Fruit fly (Drosophila melanogaster): Measurements from ENCODE around the gene CG9705.

CG9705 gene

dm6 chr3L:16801499-16802452 is 21.9 kb downstream of the CG9705 start (continued):
- no peak for TF ChIP-seq Bgb (GFP tag; IDR thresholded peaks at IDR 0.05; ENCODE audit: partially characterized antibody)
- TF ChIP-seq Abd-B (GFP tag; optimal IDR thresholded peaks at IDR 0.05), result peak; percentile 28
- TF ChIP-seq usp (GFP tag; optimal IDR thresholded peaks at IDR 0.05), result no peak
- no peak for TF ChIP-seq Opbp (GFP tag; IDR thresholded peaks at IDR 0.05; ENCODE audit: partially characterized antibody)
- peak; percentile 20 for TF ChIP-seq org-1 (GFP tag; optimal IDR thresholded peaks at IDR 0.05)
- no peak for TF ChIP-seq knrl (GFP tag; IDR thresholded peaks at IDR 0.05; ENCODE audit: partially characterized antibody)
- 0 out of 2 replicates have a peak, but pooled peaks have one; percentile 6 for TF ChIP-seq ttk (GFP tag; IDR thresholded peaks at IDR 0.05)
- TF ChIP-seq Ets97D (GFP tag; optimal IDR thresholded peaks at IDR 0.05), result no peak
- peak in 1 of 3 experiments; percentile 64 for TF ChIP-seq lola (GFP tag; optimal IDR thresholded peaks at IDR 0.05)
- peak; percentile 28 for TF ChIP-seq lmd (GFP tag; IDR thresholded peaks at IDR 0.05)
- no peak; the same call in none of the 2 replicates for TF ChIP-seq HLH3B (GFP tag; IDR thresholded peaks at IDR 0.05)
- no peak for TF ChIP-seq CG2202 (tag; optimal IDR thresholded peaks at IDR 0.05)
- TF ChIP-seq CG4707 (GFP tag; optimal IDR thresholded peaks at IDR 0.05), result no peak
- no peak for TF ChIP-seq CG7271 (tag; optimal IDR thresholded peaks at IDR 0.05)
- no peak for TF ChIP-seq psq (GFP tag; optimal IDR thresholded peaks at IDR 0.05)
- no peak for TF ChIP-seq CG1792 (GFP tag; optimal IDR thresholded peaks at IDR 0.05)
- no peak for TF ChIP-seq Elba2 (GFP tag; optimal IDR thresholded peaks at IDR 0.05)
- peak; percentile 87 for TF ChIP-seq cwo (GFP tag; optimal IDR thresholded peaks at IDR 0.05)
- no peak for TF ChIP-seq insv (GFP tag; optimal IDR thresholded peaks at IDR 0.05)
- TF ChIP-seq CG4328 (GFP tag; optimal IDR thresholded peaks at IDR 0.05), result no peak
- peak; percentile 45 for TF ChIP-seq pb (GFP tag; optimal IDR thresholded peaks at IDR 0.05)
- TF ChIP-seq zen2 (GFP tag; IDR thresholded peaks at IDR 0.05; ENCODE audit: partially characterized antibody), result no peak
- TF ChIP-seq cg (GFP tag; optimal IDR thresholded peaks at IDR 0.05), result no peak
- TF ChIP-seq ro (GFP tag; IDR thresholded peaks at IDR 0.05), result no peak
- TF ChIP-seq Chrac-16 (GFP tag; optimal IDR thresholded peaks at IDR 0.05), result peak; percentile 43
- no peak for TF ChIP-seq rib (GFP tag; IDR thresholded peaks at IDR 0.05)
- no peak for TF ChIP-seq odd (GFP tag; optimal IDR thresholded peaks at IDR 0.05)
- TF ChIP-seq Hmr (GFP tag; optimal IDR thresholded peaks at IDR 0.05), result peak; percentile 29
- TF ChIP-seq CG8388 (GFP tag; optimal IDR thresholded peaks at IDR 0.05), result no peak
- TF ChIP-seq Lim3 (GFP tag; IDR thresholded peaks at IDR 0.05), result no peak
- TF ChIP-seq CG6765 (GFP tag; optimal IDR thresholded peaks at IDR 0.05), result peak; percentile 32
- no peak for TF ChIP-seq D (optimal IDR thresholded peaks at IDR 0.05)
- peak; percentile 71 for TF ChIP-seq D (GFP tag; optimal IDR thresholded peaks at IDR 0.05)
- peak; percentile 61 for TF ChIP-seq CG13775 (GFP tag; optimal IDR thresholded peaks at IDR 0.05)
- 0 out of 3 replicates have a peak, but pooled peaks have one; percentile 14 for TF ChIP-seq Optix (GFP tag; IDR thresholded peaks at IDR 0.05)
- TF ChIP-seq Med (GFP tag), result peak; percentile 67
- no peak for TF ChIP-seq sqz (GFP tag; optimal IDR thresholded peaks at IDR 0.05)
- peak; percentile 81 for TF ChIP-seq CG15514 (GFP tag; optimal IDR thresholded peaks at IDR 0.05)
- peak; percentile 45 for TF ChIP-seq exex (tag; optimal IDR thresholded peaks at IDR 0.05)
- no peak for TF ChIP-seq da (GFP tag; optimal IDR thresholded peaks at IDR 0.05)
- TF ChIP-seq CG2889 (GFP tag; IDR thresholded peaks at IDR 0.05), result no peak
- no peak for TF ChIP-seq CG34224 (GFP tag; IDR thresholded peaks at IDR 0.05; ENCODE audit: partially characterized antibody)
- TF ChIP-seq sens (GFP tag), result peak; percentile 92
- no peak for TF ChIP-seq CG5180 (GFP tag; optimal IDR thresholded peaks at IDR 0.05)
- no peak for TF ChIP-seq CG17612 (GFP tag; IDR thresholded peaks at IDR 0.05)
- TF ChIP-seq CG17802 (tag; optimal IDR thresholded peaks at IDR 0.05), result no peak
- no peak for TF ChIP-seq Hey (tag; optimal IDR thresholded peaks at IDR 0.05)
- TF ChIP-seq Gsc (GFP tag; IDR thresholded peaks at IDR 0.05), result no peak

Data from whole organism, embryonic.